Fruit fly (Drosophila melanogaster) whole organism, embryonic: ENCODE measurements around the gene CG31663.

Source experiments
- CG10565 ChIP-seq: fragments of 200-800 bp; sonication (Bioruptor generic); optimal IDR thresholded peaks from 3 replicates; lab custom pipeline; 2016; ENCODE audit warnings: missing biosample characterization, mild to moderate bottlenecking, missing genetic modification characterization
- CG11085 ChIP-seq: fragments of 200-800 bp; sonication (Bioruptor generic); IDR thresholded peaks from 2 replicates; pipeline ENCODE4 v1.3.6; 2022; ENCODE audit warnings: missing biosample characterization, missing genetic modification characterization
- CG11247 ChIP-seq: fragments of 200-800 bp; sonication (Bioruptor generic); IDR thresholded peaks from 2 replicates; pipeline ENCODE4 v1.3.6; 2022; ENCODE audit warnings: missing biosample characterization, missing genetic modification characterization
- CG11504 ChIP-seq: fragments of 200-800 bp; sonication (Bioruptor generic); optimal IDR thresholded peaks from 3 replicates; lab custom pipeline; 2019; ENCODE audit warnings: missing biosample characterization, mild to moderate bottlenecking, missing genetic modification characterization, moderate library complexity
- CG12236 ChIP-seq: fragments of 200-800 bp; sonication (Bioruptor generic); optimal IDR thresholded peaks from 2 replicates; lab custom pipeline; 2016; ENCODE audit warnings: missing biosample characterization, missing genetic modification characterization
- CG1233 ChIP-seq: fragments of 200-800 bp; sonication (Bioruptor generic); optimal IDR thresholded peaks from 4 replicates; lab custom pipeline; 2018; ENCODE audit warnings: missing biosample characterization, mild to moderate bottlenecking, missing genetic modification characterization
- CG13624 ChIP-seq: fragments of 200-800 bp; sonication (Bioruptor generic); optimal IDR thresholded peaks from 2 replicates; lab custom pipeline; 2016; ENCODE audit warnings: missing biosample characterization, missing genetic modification characterization
- CG17385 ChIP-seq: fragments of 200-800 bp; sonication (Bioruptor generic); optimal IDR thresholded peaks from 3 replicates; lab custom pipeline; 2018; ENCODE audit warnings: missing biosample characterization, mild to moderate bottlenecking, missing genetic modification characterization
- CG18476 ChIP-seq: fragments of 200-800 bp; sonication (Bioruptor generic); optimal IDR thresholded peaks from 2 replicates; lab custom pipeline; 2016; ENCODE audit warnings: missing biosample characterization, mild to moderate bottlenecking, missing genetic modification characterization
- CG3163 ChIP-seq: fragments of 200-800 bp; sonication (Bioruptor generic); optimal IDR thresholded peaks from 3 replicates; lab custom pipeline; 2016; ENCODE audit warnings: missing biosample characterization, missing genetic modification characterization
- CG32532 ChIP-seq: fragments of 200-800 bp; sonication (Bioruptor generic); IDR thresholded peaks from 2 replicates; pipeline ENCODE4 v1.3.6; 2022; ENCODE audit warnings: missing biosample characterization, missing genetic modification characterization
- CG34422 ChIP-seq: fragments of 200-800 bp; sonication (Bioruptor generic); IDR thresholded peaks from 3 replicates; pipeline ENCODE4 v1.3.6; 2022; ENCODE audit warnings: missing biosample characterization, missing genetic modification characterization
- CG3726 ChIP-seq: fragments of 200-800 bp; sonication (Bioruptor generic); IDR thresholded peaks from 3 replicates; pipeline ENCODE4, ENCODE4 v1.3.6; 2022; ENCODE audit warnings: missing biosample characterization, missing genetic modification characterization
- CG4282 ChIP-seq: fragments of 200-800 bp; sonication (Bioruptor generic); optimal IDR thresholded peaks from 2 replicates; lab custom pipeline; 2016; ENCODE audit warnings: missing biosample characterization, missing genetic modification characterization
- CG4424 ChIP-seq: fragments of 200-800 bp; sonication (Bioruptor generic); optimal IDR thresholded peaks from 3 replicates; lab custom pipeline; 2016; ENCODE audit warnings: missing biosample characterization, missing genetic modification characterization
- CG6689 ChIP-seq: fragments of 200-800 bp; sonication (Bioruptor generic); IDR thresholded peaks from 2 replicates; pipeline ENCODE4 v1.3.6; 2022; ENCODE audit warnings: missing biosample characterization, missing genetic modification characterization
- CG6765 ChIP-seq: fragments of 200-800 bp; sonication (Bioruptor generic); optimal IDR thresholded peaks from 3 replicates; lab custom pipeline; 2017; ENCODE audit warnings: missing biosample characterization, mild to moderate bottlenecking, missing genetic modification characterization
- CG7963 ChIP-seq: fragments of 200-800 bp; sonication (Bioruptor generic); IDR thresholded peaks from 3 replicates; pipeline ENCODE4 v1.3.6; 2022; ENCODE audit warnings: missing biosample characterization, missing genetic modification characterization; ENCODE audit not compliant: partially characterized antibody
- D19A ChIP-seq: fragments of 200-800 bp; optimal IDR thresholded peaks from 3 replicates; lab custom pipeline; 2019; ENCODE audit warnings: missing biosample characterization, mild to moderate bottlenecking, missing genetic modification characterization, moderate library complexity
- Drgx ChIP-seq: fragments of 200-800 bp; sonication (Bioruptor generic); IDR thresholded peaks from 2 replicates; pipeline ENCODE4 v1.3.6; 2022; ENCODE audit warnings: missing biosample characterization, missing genetic modification characterization
- E2f1 ChIP-seq: fragments of 200-800 bp; sonication (Bioruptor generic); IDR thresholded peaks from 2 replicates; pipeline ENCODE4 v1.3.6; 2022; ENCODE audit warnings: missing biosample characterization, missing genetic modification characterization
- E2f2 ChIP-seq: fragments of 200-800 bp; sonication (Bioruptor generic); IDR thresholded peaks from 2 replicates; pipeline ENCODE4 v1.3.6; 2022; ENCODE audit warnings: missing biosample characterization, missing genetic modification characterization
- Ets65A ChIP-seq: fragments of 200-800 bp; sonication (Bioruptor generic); peaks from one replicate; lab custom pipeline; 2016; ENCODE audit warnings: missing biosample characterization, missing genetic modification characterization
- HmgD ChIP-seq: fragments of 200-800 bp; sonication (Bioruptor generic); optimal IDR thresholded peaks from 3 replicates; lab custom pipeline; 2016; ENCODE audit warnings: missing biosample characterization, missing genetic modification characterization
- Oaz ChIP-seq: fragments of 200-800 bp; sonication (Bioruptor generic); IDR thresholded peaks from 2 replicates; pipeline ENCODE4 v1.3.6; 2022; ENCODE audit warnings: missing biosample characterization, missing genetic modification characterization
- Poxn ChIP-seq: fragments of 200-800 bp; sonication (Bioruptor generic); IDR thresholded peaks from 2 replicates; pipeline ENCODE4 v1.3.6; 2022; ENCODE audit warnings: missing biosample characterization, missing genetic modification characterization
- Side ChIP-seq: fragments of 200-800 bp; sonication (Bioruptor generic); optimal IDR thresholded peaks from 2 replicates; lab custom pipeline; 2016; ENCODE audit warnings: missing biosample characterization, missing genetic modification characterization
- Vsx1 ChIP-seq: fragments of 200-800 bp; sonication (Bioruptor generic); optimal IDR thresholded peaks from 2 replicates; lab custom pipeline; 2017; ENCODE audit warnings: missing biosample characterization, mild to moderate bottlenecking, missing genetic modification characterization, missing genetic modification reagents
- bcd ChIP-seq: fragments of 200-800 bp; sonication (Bioruptor generic); optimal IDR thresholded peaks from 2 replicates; lab custom pipeline; 2017; ENCODE audit warnings: missing biosample characterization, mild to moderate bottlenecking, missing genetic modification characterization
- chif ChIP-seq, 2 experiments: fragments of 200-800 bp; sonication (Bioruptor generic); optimal IDR thresholded peaks; 3 replicates each; lab custom pipeline; 2016; ENCODE audit warnings: missing biosample characterization in 2 of 2, missing genetic modification characterization in 2 of 2
- crol ChIP-seq: fragments of 200-800 bp; sonication (Bioruptor generic); IDR thresholded peaks from 2 replicates; pipeline ENCODE4 v1.3.6; 2022; ENCODE audit warnings: missing biosample characterization, missing genetic modification characterization
- crp ChIP-seq, 2 experiments: fragments of 200-800 bp; sonication (Bioruptor generic); optimal IDR thresholded peaks; 2 replicates in 1 of 2; 3 replicates in 1 of 2; lab custom pipeline; 2017; ENCODE audit warnings: missing biosample characterization in 2 of 2, missing genetic modification characterization in 2 of 2, mild to moderate bottlenecking in 1 of 2, moderate library complexity in 1 of 2
- exex ChIP-seq: fragments of 200-800 bp; sonication (Bioruptor generic); optimal IDR thresholded peaks from 4 replicates; lab custom pipeline; 2018; ENCODE audit warnings: missing biosample characterization, mild to moderate bottlenecking, missing genetic modification characterization, moderate library complexity
- fu2 ChIP-seq: fragments of 200-800 bp; sonication (Bioruptor generic); optimal IDR thresholded peaks from 2 replicates; lab custom pipeline; 2016; ENCODE audit warnings: missing biosample characterization, missing genetic modification characterization
- gem ChIP-seq: fragments of 200-800 bp; sonication (Bioruptor generic); optimal IDR thresholded peaks from 2 replicates; lab custom pipeline; 2019; ENCODE audit warnings: missing biosample characterization, mild to moderate bottlenecking, missing genetic modification characterization, moderate library complexity
- hkb ChIP-seq, 2 experiments: fragments of 200-800 bp in 1 of 2; fragments of >200 bp in 1 of 2; sonication (Bioruptor generic) in 1 of 2; IDR thresholded peaks in 1 of 2; optimal IDR thresholded peaks in 1 of 2; 2 replicates each; pipeline versions ENCODE4 v1.3.6 to Lab custom; 2017 to 2022; ENCODE audit warnings: missing biosample characterization in 1 of 2, missing genetic modification characterization in 1 of 2
- kni ChIP-seq: fragments of 200-800 bp; sonication (Bioruptor generic); optimal IDR thresholded peaks from 3 replicates; lab custom pipeline; 2017; ENCODE audit warnings: mild to moderate bottlenecking, missing biosample characterization, missing genetic modification reagents, missing genetic modification characterization
- lola ChIP-seq, 3 experiments: fragments of >200 bp in 2 of 3; fragments of 200-800 bp in 1 of 3; sonication (Bioruptor generic) in 1 of 3; optimal IDR thresholded peaks; 2 replicates each; lab custom pipeline; 2017 to 2019; ENCODE audit warnings: missing biosample characterization in 3 of 3, missing genetic modification characterization in 3 of 3, mild to moderate bottlenecking in 1 of 3, moderate library complexity in 1 of 3
- lov ChIP-seq, 2 experiments: fragments of 200-800 bp in 1 of 2; fragments of >200 bp in 1 of 2; sonication (Bioruptor generic) in 1 of 2; IDR thresholded peaks in 1 of 2; optimal IDR thresholded peaks in 1 of 2; 2 replicates in 1 of 2; 3 replicates in 1 of 2; pipeline versions ENCODE4 v1.3.6 to Lab custom; 2017 to 2022; ENCODE audit warnings: missing biosample characterization in 1 of 2, missing genetic modification characterization in 1 of 2
- otp ChIP-seq: fragments of 200-800 bp; sonication (Bioruptor generic); IDR thresholded peaks from 3 replicates; pipeline ENCODE4, ENCODE4 v1.3.6; 2022; ENCODE audit warnings: missing biosample characterization, missing genetic modification characterization
- rib ChIP-seq: fragments of 200-800 bp; sonication (Bioruptor generic); IDR thresholded peaks from 2 replicates; pipeline ENCODE4 v1.3.6; 2022; ENCODE audit warnings: missing biosample characterization, missing genetic modification characterization
- salm ChIP-seq: fragments of 200-800 bp; sonication (Bioruptor generic); optimal IDR thresholded peaks from 2 replicates; lab custom pipeline; 2018; ENCODE audit warnings: missing biosample characterization, mild to moderate bottlenecking, missing genetic modification characterization
- shn ChIP-seq: fragments of 200-800 bp; sonication (Bioruptor generic); optimal IDR thresholded peaks from 3 replicates; lab custom pipeline; 2016; ENCODE audit warnings: missing biosample characterization, missing genetic modification characterization
- sim ChIP-seq: fragments of 200-800 bp; sonication (Bioruptor generic); IDR thresholded peaks from 2 replicates; pipeline ENCODE4 v1.3.6; 2022; ENCODE audit warnings: missing biosample characterization, missing genetic modification characterization
- toy ChIP-seq: fragments of 200-800 bp; sonication (Bioruptor generic); IDR thresholded peaks from 2 replicates; pipeline ENCODE4 v1.3.6; 2022; ENCODE audit warnings: missing biosample characterization, missing genetic modification characterization
- twi ChIP-seq: fragments of 200-800 bp; optimal IDR thresholded peaks from 2 replicates; lab custom pipeline; 2019; ENCODE audit warnings: missing biosample characterization, mild to moderate bottlenecking, missing genetic modification characterization, moderate library complexity
- unc-4 ChIP-seq: fragments of 200-800 bp; sonication (Bioruptor generic); IDR thresholded peaks from 2 replicates; pipeline ENCODE4 v1.3.6; 2022; ENCODE audit warnings: missing biosample characterization, missing genetic modification characterization; ENCODE audit not compliant: partially characterized antibody
- zfh1 ChIP-seq: fragments of 200-800 bp; sonication (Bioruptor generic); IDR thresholded peaks from 3 replicates; pipeline ENCODE4 v1.3.6; 2022; ENCODE audit warnings: missing biosample characterization, missing genetic modification characterization

Gene CG31663

dm6 chr2L:1884409-1885082 lies 3.3 kb upstream of the CG31663 start, which contains the start of gene Wdr62 (continued):
- TF ChIP-seq HmgD (GFP tag; lab: Kevin White, UChicago): peak; percentile 87
- peak; percentile 61; the same call in 1 of the 3 replicates for TF ChIP-seq CG7963 (GFP tag; lab: Robert Waterston, UW)
- peak; percentile 66 for TF ChIP-seq CG11504 (tag; lab: Kevin White, UChicago)
- TF ChIP-seq lov (optimal IDR thresholded peaks at IDR 0.05; lab: Kevin White, UChicago): no peak
- 0 out of 3 replicates have a peak, but pooled peaks have one; percentile 53 for TF ChIP-seq lov (GFP tag; IDR thresholded peaks at IDR 0.05; lab: Robert Waterston, UW)
- TF ChIP-seq CG3163 (GFP tag; lab: Kevin White, UChicago): peak; percentile 50
- TF ChIP-seq Vsx1 (GFP tag; lab: Kevin White, UChicago): peak; percentile 90
- TF ChIP-seq CG10565 (GFP tag; lab: Kevin White, UChicago): no peak
- TF ChIP-seq CG12236 (GFP tag; lab: Kevin White, UChicago): no peak
- TF ChIP-seq shn (GFP tag; lab: Kevin White, UChicago): peak; percentile 36
- TF ChIP-seq CG17385 (GFP tag; lab: Kevin White, UChicago): peak; percentile 90
- peak; percentile 42; the same call in 1 of the 3 replicates for TF ChIP-seq zfh1 (GFP tag; lab: Robert Waterston, UW)
- TF ChIP-seq rib (GFP tag; lab: Robert Waterston, UW): peak; percentile 91
- no peak for TF ChIP-seq Oaz
- TF ChIP-seq Poxn (GFP tag; lab: Robert Waterston, UW): no peak
- TF ChIP-seq sim (GFP tag; lab: Robert Waterston, UW): no peak
- TF ChIP-seq D19A: peak; percentile 35
- TF ChIP-seq CG1233: peak; percentile 45
- TF ChIP-seq CG11085 (GFP tag; lab: Robert Waterston, UW): no peak
- no peak for TF ChIP-seq crp (GFP tag; optimal IDR thresholded peaks at IDR 0.05; lab: Kevin White, UChicago)
- TF ChIP-seq CG18476 (GFP tag; lab: Kevin White, UChicago): no peak
- 0 out of 2 replicates have a peak, but pooled peaks have one; percentile 20 for TF ChIP-seq Drgx (GFP tag; lab: Robert Waterston, UW)
- TF ChIP-seq otp: peak; percentile 64; the same call in 1 of the 3 replicates
- TF ChIP-seq E2f1 (GFP tag; lab: Robert Waterston, UW): peak; percentile 17; the same call in 1 of the 2 replicates
- TF ChIP-seq CG3726 (GFP tag; lab: Robert Waterston, UW): no peak
- TF ChIP-seq CG6689 (GFP tag; lab: Robert Waterston, UW): no peak
- peak; percentile 57 for TF ChIP-seq exex (tag; lab: Kevin White, UChicago)
- peak; percentile 71 for TF ChIP-seq CG6765 (GFP tag; lab: Kevin White, UChicago)
- peak; percentile 60 for TF ChIP-seq Side (GFP tag; lab: Kevin White, UChicago)
- TF ChIP-seq fu2 (GFP tag; lab: Kevin White, UChicago): peak; percentile 35
- peak; percentile 62 for TF ChIP-seq CG13624 (GFP tag; lab: Kevin White, UChicago)
- peak; percentile 21 for TF ChIP-seq gem (tag; lab: Kevin White, UChicago)
- peak; percentile 27 for TF ChIP-seq CG4282 (GFP tag; lab: Kevin White, UChicago)
- peak in 1 of 2 experiments; percentile 61 for TF ChIP-seq chif (GFP tag; optimal IDR thresholded peaks at IDR 0.05; lab: Kevin White, UChicago)
- peak; percentile 88 for TF ChIP-seq CG34422
- TF ChIP-seq CG32532 (GFP tag; lab: Robert Waterston, UW): peak; percentile 54; the same call in 1 of the 2 replicates
- TF ChIP-seq toy (GFP tag; lab: Robert Waterston, UW): no peak
- TF ChIP-seq twi (tag; lab: Kevin White, UChicago): no peak
- TF ChIP-seq E2f2: peak; percentile 79
- TF ChIP-seq CG4424 (GFP tag; lab: Kevin White, UChicago): peak; percentile 37
- TF ChIP-seq bcd (GFP tag; lab: Kevin White, UChicago): peak; percentile 43
- TF ChIP-seq unc-4: peak; percentile 66
- peak; percentile 18 for TF ChIP-seq salm (tag; lab: Kevin White, UChicago)
- TF ChIP-seq lola (GFP tag; optimal IDR thresholded peaks at IDR 0.05; lab: Kevin White, UChicago): peak in 1 of 3 experiments; percentile 55
- no peak for TF ChIP-seq Ets65A
- TF ChIP-seq CG11247 (GFP tag; lab: Robert Waterston, UW): no peak; the same call in 1 of the 2 replicates
- TF ChIP-seq kni (GFP tag; lab: Kevin White, UChicago): peak; percentile 46
- 0 out of 2 replicates have a peak, but pooled peaks have one; percentile 24 for TF ChIP-seq crol (GFP tag; lab: Robert Waterston, UW)
- no peak for TF ChIP-seq hkb (optimal IDR thresholded peaks at IDR 0.05; lab: Kevin White, UChicago)
- peak; percentile 60 for TF ChIP-seq hkb (GFP tag; IDR thresholded peaks at IDR 0.05; lab: Robert Waterston, UW)
